Fruit fly (Drosophila melanogaster) Kc167 (cell line): ENCODE data around the gene Ref2.

Experiments
- Myc ChIP-seq: fragments of >200 bp; optimal IDR thresholded peaks from 2 replicates; lab custom pipeline; 2017; ENCODE audit warnings: missing external identifiers
- Sin3A ChIP-seq: fragments of >200 bp; optimal IDR thresholded peaks from 2 replicates; lab custom pipeline; 2018; ENCODE audit warnings: missing external identifiers
- h ChIP-seq: fragments of >200 bp; optimal IDR thresholded peaks from 3 replicates; lab custom pipeline; 2018; ENCODE audit warnings: missing external identifiers
- insv ChIP-seq: fragments of >200 bp; optimal IDR thresholded peaks from 3 replicates; lab custom pipeline; 2018; ENCODE audit warnings: missing external identifiers
- psq ChIP-seq: fragments of >200 bp; optimal IDR thresholded peaks from 2 replicates; lab custom pipeline; 2017; ENCODE audit warnings: missing external identifiers
- ttk ChIP-seq: sonication (Bioruptor generic); optimal IDR thresholded peaks from 2 replicates; lab custom pipeline; 2017; ENCODE audit warnings: missing external identifiers

Ref2 gene

dm6 chr2L:12612991-12613390 lies 33.2 kb downstream of the Ref2 start:
- TF ChIP-seq ttk (lab: Kevin White, UChicago) (no peak), Myc (lab: Kevin White, UChicago) (no peak), psq (lab: Kevin White, UChicago) (no peak), Sin3A (lab: Kevin White, UChicago) (no peak), insv (no peak), h (lab: Kevin White, UChicago) (no peak)

dm6 chr2L:12611690-12612089 lies 34.5 kb downstream of the Ref2 start:
- no peak for TF ChIP-seq Myc (lab: Kevin White, UChicago)
- TF ChIP-seq insv: no peak
- no peak for TF ChIP-seq h (lab: Kevin White, UChicago)
- TF ChIP-seq psq (lab: Kevin White, UChicago): no peak
- no peak for TF ChIP-seq Sin3A (lab: Kevin White, UChicago)
- no peak for TF ChIP-seq ttk (lab: Kevin White, UChicago)

- TF ChIP-seq ttk (lab: Kevin White, UChicago) (no peak), Myc (lab: Kevin White, UChicago) (no peak), h (lab: Kevin White, UChicago) (no peak), Sin3A (lab: Kevin White, UChicago) (no peak), psq (lab: Kevin White, UChicago) (no peak), insv (no peak)
Observed at dm6 chr2L:12609855-12610436, 36.2 kb downstream of the Ref2 start.

- TF ChIP-seq psq (lab: Kevin White, UChicago) (no peak), Sin3A (lab: Kevin White, UChicago) (no peak), insv (no peak), ttk (lab: Kevin White, UChicago) (no peak), Myc (lab: Kevin White, UChicago) (no peak), h (lab: Kevin White, UChicago) (no peak)
Observed at dm6 chr2L:12608790-12609189, 37.4 kb downstream of the Ref2 start.

dm6 chr2L:12604733-12605132 lies 41.4 kb downstream of the Ref2 start:
- no peak for TF ChIP-seq ttk (lab: Kevin White, UChicago)
- TF ChIP-seq insv: no peak
- no peak for TF ChIP-seq Myc (lab: Kevin White, UChicago)
- no peak for TF ChIP-seq Sin3A (lab: Kevin White, UChicago)

dm6 chr2L:12603379-12603778 lies 42.8 kb downstream of the Ref2 start:
- no peak for TF ChIP-seq Myc (lab: Kevin White, UChicago)
- no peak for TF ChIP-seq h (lab: Kevin White, UChicago)
- no peak for TF ChIP-seq Sin3A (lab: Kevin White, UChicago)
- TF ChIP-seq insv: no peak
- TF ChIP-seq ttk (lab: Kevin White, UChicago): no peak
- TF ChIP-seq psq (lab: Kevin White, UChicago): no peak

dm6 chr2L:12602808-12603207 lies 43.3 kb downstream of the Ref2 start:
- no peak for TF ChIP-seq Myc (lab: Kevin White, UChicago)
- no peak for TF ChIP-seq h (lab: Kevin White, UChicago)
- TF ChIP-seq insv: no peak
- no peak for TF ChIP-seq Sin3A (lab: Kevin White, UChicago)
- TF ChIP-seq psq (lab: Kevin White, UChicago): no peak
- no peak for TF ChIP-seq ttk (lab: Kevin White, UChicago)

dm6 chr2L:12602200-12602628 lies 43.9 kb downstream of the Ref2 start:
- no peak for TF ChIP-seq h (lab: Kevin White, UChicago)
- no peak for TF ChIP-seq Myc (lab: Kevin White, UChicago)
- TF ChIP-seq insv: no peak
- TF ChIP-seq ttk (lab: Kevin White, UChicago): no peak
- TF ChIP-seq psq (lab: Kevin White, UChicago): no peak
- no peak for TF ChIP-seq Sin3A (lab: Kevin White, UChicago)

dm6 chr2L:12598012-12598411 lies 48.1 kb downstream of the Ref2 start:
- TF ChIP-seq h (lab: Kevin White, UChicago) (no peak), Myc (lab: Kevin White, UChicago) (no peak), Sin3A (lab: Kevin White, UChicago) (no peak), insv (no peak)

- TF ChIP-seq insv: no peak
- no peak for TF ChIP-seq psq (lab: Kevin White, UChicago)
- TF ChIP-seq Sin3A (lab: Kevin White, UChicago): no peak
- TF ChIP-seq Myc (lab: Kevin White, UChicago): no peak
- TF ChIP-seq ttk (lab: Kevin White, UChicago): no peak
- TF ChIP-seq h (lab: Kevin White, UChicago): no peak
Observed at dm6 chr2L:12595774-12596173, 50.4 kb downstream of the Ref2 start.

dm6 chr2L:12593445-12594413 lies 52.4 kb downstream of the Ref2 start:
- TF ChIP-seq h (lab: Kevin White, UChicago): no peak
- no peak for TF ChIP-seq ttk (lab: Kevin White, UChicago)
- TF ChIP-seq Sin3A (lab: Kevin White, UChicago): no peak
- no peak for TF ChIP-seq insv
- no peak for TF ChIP-seq psq (lab: Kevin White, UChicago)
- no peak for TF ChIP-seq Myc (lab: Kevin White, UChicago)
